Fruit fly (Drosophila melanogaster) whole organism, embryonic: ENCODE data around the gene pico.

ENCODE experiments used
- CG10654 ChIP-seq: fragments of 200-800 bp; sonication (Bioruptor generic); optimal IDR thresholded peaks from 2 replicates; lab custom pipeline; 2016; ENCODE audit warnings: missing biosample characterization, missing genetic modification characterization
- CG11456 ChIP-seq: fragments of 200-800 bp; sonication (Bioruptor generic); IDR thresholded peaks from 3 replicates; pipeline ENCODE4 v1.3.6; 2022; ENCODE audit warnings: missing biosample characterization, missing genetic modification characterization
- CG11504 ChIP-seq: fragments of 200-800 bp; sonication (Bioruptor generic); optimal IDR thresholded peaks from 3 replicates; lab custom pipeline; 2019; ENCODE audit warnings: missing biosample characterization, mild to moderate bottlenecking, missing genetic modification characterization, moderate library complexity
- CG13123 ChIP-seq: fragments of 200-800 bp; sonication (Bioruptor generic); optimal IDR thresholded peaks from 2 replicates; lab custom pipeline; 2016; ENCODE audit warnings: missing biosample characterization, missing genetic modification characterization
- CG14441 ChIP-seq: fragments of 200-800 bp; sonication (Bioruptor generic); IDR thresholded peaks from 2 replicates; pipeline ENCODE4 v1.3.6; 2022; ENCODE audit warnings: missing biosample characterization, missing genetic modification characterization
- CG14710 ChIP-seq: fragments of 200-800 bp; sonication (Bioruptor generic); optimal IDR thresholded peaks from 3 replicates; lab custom pipeline; 2019; ENCODE audit warnings: missing biosample characterization, mild to moderate bottlenecking, missing genetic modification characterization, moderate library complexity
- CG15601 ChIP-seq: fragments of 200-800 bp; sonication (Bioruptor generic); optimal IDR thresholded peaks from 3 replicates; lab custom pipeline; 2019; ENCODE audit warnings: missing biosample characterization, mild to moderate bottlenecking, missing genetic modification characterization, moderate library complexity
- CG17802 ChIP-seq: fragments of 200-800 bp; sonication (Bioruptor generic); optimal IDR thresholded peaks from 2 replicates; lab custom pipeline; 2018; ENCODE audit warnings: missing biosample characterization, mild to moderate bottlenecking, missing genetic modification characterization, moderate library complexity
- CG2712 ChIP-seq: fragments of 200-800 bp; optimal IDR thresholded peaks from 3 replicates; lab custom pipeline; 2019; ENCODE audit warnings: missing biosample characterization, mild to moderate bottlenecking, missing genetic modification characterization, moderate library complexity
- CG31365 ChIP-seq: fragments of 200-800 bp; sonication (Bioruptor generic); optimal IDR thresholded peaks from 2 replicates; lab custom pipeline; 2018; ENCODE audit warnings: missing biosample characterization, mild to moderate bottlenecking, missing genetic modification characterization
- CG3163 ChIP-seq: fragments of 200-800 bp; sonication (Bioruptor generic); optimal IDR thresholded peaks from 3 replicates; lab custom pipeline; 2016; ENCODE audit warnings: missing biosample characterization, missing genetic modification characterization
- CG32767 ChIP-seq: fragments of 200-800 bp; sonication (Bioruptor generic); IDR thresholded peaks from 2 replicates; pipeline ENCODE4 v1.3.6; 2022; ENCODE audit warnings: missing biosample characterization, missing genetic modification characterization
- CG32772 ChIP-seq: fragments of 200-800 bp; sonication (Bioruptor generic); IDR thresholded peaks from 2 replicates; pipeline ENCODE4 v1.3.6; 2022; ENCODE audit warnings: missing biosample characterization, missing genetic modification characterization
- CG3995 ChIP-seq: fragments of 200-800 bp; sonication (Bioruptor generic); optimal IDR thresholded peaks from 3 replicates; lab custom pipeline; 2016; ENCODE audit warnings: missing biosample characterization, missing genetic modification characterization
- CG9215 ChIP-seq: fragments of 200-800 bp; sonication (Bioruptor generic); IDR thresholded peaks from 2 replicates; pipeline ENCODE4 v1.3.6; 2022; ENCODE audit warnings: missing biosample characterization, missing genetic modification characterization
- CG9817 ChIP-seq: fragments of 200-800 bp; sonication (Bioruptor generic); optimal IDR thresholded peaks from 2 replicates; lab custom pipeline; 2018; ENCODE audit warnings: missing biosample characterization, mild to moderate bottlenecking, missing genetic modification characterization, moderate library complexity
- Drgx ChIP-seq: fragments of 200-800 bp; sonication (Bioruptor generic); IDR thresholded peaks from 2 replicates; pipeline ENCODE4 v1.3.6; 2022; ENCODE audit warnings: missing biosample characterization, missing genetic modification characterization
- E2f2 ChIP-seq: fragments of 200-800 bp; sonication (Bioruptor generic); IDR thresholded peaks from 2 replicates; pipeline ENCODE4 v1.3.6; 2022; ENCODE audit warnings: missing biosample characterization, missing genetic modification characterization
- Fer1 ChIP-seq: fragments of 200-800 bp; sonication (Bioruptor generic); optimal IDR thresholded peaks from 2 replicates; lab custom pipeline; 2017; ENCODE audit warnings: missing biosample characterization, mild to moderate bottlenecking, missing genetic modification characterization
- HLH4C ChIP-seq: fragments of 200-800 bp; sonication (Bioruptor generic); IDR thresholded peaks from 3 replicates; pipeline ENCODE4 v1.3.6; 2022; ENCODE audit warnings: missing biosample characterization, missing genetic modification characterization; ENCODE audit not compliant: partially characterized antibody
- Hey ChIP-seq: fragments of 200-800 bp; sonication (Bioruptor generic); optimal IDR thresholded peaks from 3 replicates; lab custom pipeline; 2018; ENCODE audit warnings: missing biosample characterization, mild to moderate bottlenecking, missing genetic modification characterization
- HmgD ChIP-seq: fragments of 200-800 bp; sonication (Bioruptor generic); optimal IDR thresholded peaks from 3 replicates; lab custom pipeline; 2016; ENCODE audit warnings: missing biosample characterization, missing genetic modification characterization
- HmgZ ChIP-seq: fragments of 200-800 bp; sonication (Bioruptor generic); optimal IDR thresholded peaks from 2 replicates; lab custom pipeline; 2018; ENCODE audit warnings: missing biosample characterization, mild to moderate bottlenecking, missing genetic modification characterization
- MESR4 ChIP-seq: fragments of 200-800 bp; sonication (Bioruptor generic); optimal IDR thresholded peaks from 2 replicates; lab custom pipeline; 2018; ENCODE audit warnings: missing biosample characterization, mild to moderate bottlenecking, missing genetic modification characterization, moderate library complexity
- Nf-YB ChIP-seq: fragments of 200-800 bp; sonication (Bioruptor generic); optimal IDR thresholded peaks from 3 replicates; lab custom pipeline; 2019; ENCODE audit warnings: missing biosample characterization, mild to moderate bottlenecking, missing genetic modification characterization, moderate library complexity
- Optix ChIP-seq: fragments of 200-800 bp; sonication (Bioruptor generic); IDR thresholded peaks from 3 replicates; pipeline ENCODE4 v1.3.6; 2022; ENCODE audit warnings: missing biosample characterization, missing genetic modification characterization
- Sox100B ChIP-seq: fragments of 200-800 bp; sonication (Bioruptor generic); optimal IDR thresholded peaks from 3 replicates; lab custom pipeline; 2018; ENCODE audit warnings: missing biosample characterization, mild to moderate bottlenecking, missing genetic modification characterization
- Sox102F ChIP-seq: fragments of 200-800 bp; sonication (Bioruptor generic); optimal IDR thresholded peaks from 2 replicates; lab custom pipeline; 2018; ENCODE audit warnings: missing biosample characterization, mild to moderate bottlenecking, missing genetic modification characterization, moderate library complexity
- Trl ChIP-seq, 3 experiments: fragments of >200 bp in 2 of 3; fragments of 200-800 bp in 1 of 3; sonication (Bioruptor generic) in 1 of 3; optimal IDR thresholded peaks; 2 replicates in 1 of 3; 3 replicates in 2 of 3; lab custom pipeline; 2016 to 2017; ENCODE audit warnings: missing biosample characterization in 1 of 3, missing genetic modification characterization in 1 of 3
- abd-A ChIP-seq: fragments of 200-800 bp; sonication (Bioruptor generic); optimal IDR thresholded peaks from 3 replicates; lab custom pipeline; 2019; ENCODE audit warnings: missing biosample characterization, mild to moderate bottlenecking, missing genetic modification characterization, moderate library complexity
- ase ChIP-seq: fragments of 200-800 bp; sonication (Bioruptor generic); IDR thresholded peaks from 3 replicates; pipeline ENCODE4 v1.3.6; 2022; ENCODE audit warnings: missing biosample characterization, missing genetic modification characterization
- btn ChIP-seq: fragments of 200-800 bp; sonication (Bioruptor generic); optimal IDR thresholded peaks from 2 replicates; lab custom pipeline; 2016; ENCODE audit warnings: missing biosample characterization, missing genetic modification characterization
- crol ChIP-seq: fragments of 200-800 bp; sonication (Bioruptor generic); IDR thresholded peaks from 2 replicates; pipeline ENCODE4 v1.3.6; 2022; ENCODE audit warnings: missing biosample characterization, missing genetic modification characterization
- fd102C ChIP-seq: fragments of 200-800 bp; sonication (Bioruptor generic); optimal IDR thresholded peaks from 2 replicates; lab custom pipeline; 2018; ENCODE audit warnings: missing biosample characterization, mild to moderate bottlenecking, missing genetic modification characterization, moderate library complexity
- fd3F ChIP-seq: fragments of 200-800 bp; sonication (Bioruptor generic); optimal IDR thresholded peaks from 2 replicates; lab custom pipeline; 2018; ENCODE audit warnings: missing biosample characterization, mild to moderate bottlenecking, missing genetic modification characterization, moderate library complexity
- gem ChIP-seq: fragments of 200-800 bp; sonication (Bioruptor generic); optimal IDR thresholded peaks from 2 replicates; lab custom pipeline; 2019; ENCODE audit warnings: missing biosample characterization, mild to moderate bottlenecking, missing genetic modification characterization, moderate library complexity
- her ChIP-seq: fragments of 200-800 bp; sonication (Bioruptor generic); optimal IDR thresholded peaks from 2 replicates; lab custom pipeline; 2016; ENCODE audit warnings: missing biosample characterization, missing genetic modification characterization
- hkb ChIP-seq, 2 experiments: fragments of 200-800 bp in 1 of 2; fragments of >200 bp in 1 of 2; sonication (Bioruptor generic) in 1 of 2; IDR thresholded peaks in 1 of 2; optimal IDR thresholded peaks in 1 of 2; 2 replicates each; pipeline versions ENCODE4 v1.3.6 to Lab custom; 2017 to 2022; ENCODE audit warnings: missing biosample characterization in 1 of 2, missing genetic modification characterization in 1 of 2
- kay ChIP-seq: fragments of 200-800 bp; sonication (Bioruptor generic); optimal IDR thresholded peaks from 2 replicates; lab custom pipeline; 2016; ENCODE audit warnings: missing biosample characterization, missing genetic modification characterization
- otp ChIP-seq: fragments of 200-800 bp; sonication (Bioruptor generic); IDR thresholded peaks from 3 replicates; pipeline ENCODE4, ENCODE4 v1.3.6; 2022; ENCODE audit warnings: missing biosample characterization, missing genetic modification characterization
- pho ChIP-seq: fragments of 200-800 bp; sonication (Bioruptor generic); optimal IDR thresholded peaks from 2 replicates; lab custom pipeline; 2016; ENCODE audit warnings: missing biosample characterization, missing genetic modification characterization
- sd ChIP-seq: fragments of 200-800 bp; sonication (Bioruptor generic); optimal IDR thresholded peaks from 3 replicates; lab custom pipeline; 2018; ENCODE audit warnings: missing biosample characterization, mild to moderate bottlenecking, missing genetic modification characterization, moderate library complexity
- sens-2 ChIP-seq: fragments of 200-800 bp; sonication (Bioruptor generic); IDR thresholded peaks from 2 replicates; pipeline ENCODE4 v1.3.6; 2022; ENCODE audit warnings: missing biosample characterization, missing genetic modification characterization
- tna ChIP-seq: fragments of 200-800 bp; sonication (Bioruptor generic); IDR thresholded peaks from 2 replicates; pipeline ENCODE4 v1.3.6; 2022; ENCODE audit warnings: missing biosample characterization, missing genetic modification characterization; ENCODE audit not compliant: partially characterized antibody
- toy ChIP-seq: fragments of 200-800 bp; sonication (Bioruptor generic); IDR thresholded peaks from 2 replicates; pipeline ENCODE4 v1.3.6; 2022; ENCODE audit warnings: missing biosample characterization, missing genetic modification characterization
- vfl ChIP-seq: fragments of 200-800 bp; sonication (Bioruptor generic); optimal IDR thresholded peaks from 2 replicates; lab custom pipeline; 2016; ENCODE audit warnings: missing biosample characterization, missing genetic modification characterization
- z ChIP-seq: fragments of 200-800 bp; sonication (Bioruptor generic); IDR thresholded peaks from 3 replicates; pipeline ENCODE4 v1.3.6; 2022; ENCODE audit warnings: missing biosample characterization, missing genetic modification characterization

The pico gene

DNA sequence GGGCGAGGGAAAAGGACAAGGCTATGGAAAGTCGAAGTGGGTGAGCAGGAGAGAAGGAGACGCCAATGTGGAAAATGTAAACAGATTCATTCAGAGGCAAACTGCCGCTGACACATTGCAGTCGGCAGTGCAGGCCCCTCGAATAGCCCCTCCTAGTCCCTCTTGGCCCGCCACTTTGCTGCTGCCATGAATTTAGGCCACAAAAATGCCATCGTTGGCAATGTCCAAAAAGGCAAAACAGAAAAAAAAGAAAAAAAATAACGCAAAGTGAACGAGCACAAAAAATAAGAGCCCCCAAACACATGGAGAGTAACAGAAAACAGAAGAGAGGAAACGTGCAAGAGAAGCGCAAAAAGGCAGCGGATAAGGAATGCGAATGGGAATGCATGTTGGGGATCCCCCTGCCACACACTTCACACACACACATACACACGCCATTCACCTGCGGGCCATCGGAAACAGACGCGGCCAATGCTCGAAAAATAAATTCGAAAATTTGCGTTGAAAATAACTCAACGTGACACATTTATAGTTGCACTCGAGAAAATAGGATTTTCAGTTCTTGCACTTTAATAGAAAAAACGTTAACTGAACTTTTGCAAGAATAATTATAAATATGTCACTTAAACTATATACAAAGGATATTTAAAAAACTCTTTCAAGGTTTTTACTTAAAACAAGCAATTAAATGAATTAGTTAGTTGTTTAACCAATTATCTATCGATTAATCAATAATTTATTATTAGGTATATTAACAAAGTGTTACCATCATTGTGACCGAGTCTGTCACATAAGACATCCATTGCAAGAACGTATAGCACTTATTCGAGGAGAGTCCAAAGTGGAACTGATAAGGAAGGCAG is 26.7 kb upstream of the pico start:
- TF ChIP-seq CG15601 (no peak), CG3995 (GFP tag; lab: Kevin White, UChicago) (no peak), CG13123 (GFP tag; lab: Kevin White, UChicago) (no peak), sd (tag; lab: Kevin White, UChicago) (peak; percentile 10), crol (GFP tag; lab: Robert Waterston, UW) (0 out of 2 replicates have a peak, but pooled peaks have one; percentile 8), CG32767 (GFP tag; lab: Robert Waterston, UW) (no peak), gem (tag; lab: Kevin White, UChicago) (peak; percentile 11), Sox102F (GFP tag; lab: Kevin White, UChicago) (peak; percentile 6), hkb (optimal IDR thresholded peaks at IDR 0.05; lab: Kevin White, UChicago) (no peak), hkb (GFP tag; IDR thresholded peaks at IDR 0.05; lab: Robert Waterston, UW) (no peak), CG11504 (tag; lab: Kevin White, UChicago) (peak; percentile 12), CG17802 (no peak), CG2712 (tag; lab: Kevin White, UChicago) (no peak), CG32772 (GFP tag; lab: Robert Waterston, UW) (peak; percentile 24; the same call in 1 of the 2 replicates), CG3163 (GFP tag; lab: Kevin White, UChicago) (no peak), fd3F (GFP tag; lab: Kevin White, UChicago) (no peak), otp (no peak), toy (GFP tag; lab: Robert Waterston, UW) (no peak), CG31365 (tag; lab: Kevin White, UChicago) (no peak), Trl (optimal IDR thresholded peaks at IDR 0.05; lab: Kevin White, UChicago) (peak in 1 of 2 experiments; percentile 2), Trl (GFP tag; optimal IDR thresholded peaks at IDR 0.05; lab: Kevin White, UChicago) (no peak), HLH4C (no peak), Fer1 (GFP tag; lab: Kevin White, UChicago) (no peak), MESR4 (GFP tag; lab: Kevin White, UChicago) (no peak), Hey (tag; lab: Kevin White, UChicago) (no peak), Drgx (GFP tag; lab: Robert Waterston, UW) (peak; percentile 38), CG10654 (GFP tag; lab: Kevin White, UChicago) (no peak)
- TF ChIP-seq, all 482 proteins: peak for 8

DNA sequence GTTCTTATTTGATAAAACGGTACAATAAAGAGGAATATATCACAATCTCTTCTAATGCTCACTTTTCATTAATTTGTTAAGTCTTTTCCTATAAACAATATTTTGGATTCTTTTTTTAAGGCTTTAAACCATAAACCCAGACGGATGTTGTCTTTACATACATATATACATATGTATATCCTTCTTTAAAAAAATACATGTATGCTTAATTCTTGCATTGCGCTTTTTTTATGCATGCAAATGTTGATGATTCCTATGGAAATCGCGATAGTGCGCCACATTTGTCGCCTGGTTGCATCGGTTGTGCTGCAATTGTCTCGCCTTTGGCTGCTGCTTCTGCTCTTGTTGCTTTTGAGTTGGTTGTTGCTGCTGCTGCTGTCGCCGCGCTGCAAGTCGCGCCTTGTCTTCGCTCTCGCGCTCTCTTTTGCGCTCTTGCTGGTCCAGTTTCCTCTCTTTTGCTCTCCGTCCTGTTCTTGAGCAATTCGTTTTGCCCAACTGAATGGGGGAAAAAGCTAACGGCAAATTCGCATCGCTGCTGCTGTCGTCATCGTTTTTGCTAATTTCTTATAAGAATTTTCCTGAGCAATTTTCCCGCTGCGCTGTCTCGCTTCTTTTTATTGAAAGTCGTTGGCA is 25.1 kb upstream of the pico start:
- TF ChIP-seq sens-2 (GFP tag; lab: Robert Waterston, UW) = no peak
- TF ChIP-seq kay (GFP tag; lab: Kevin White, UChicago) = no peak
- TF ChIP-seq abd-A (tag; lab: Kevin White, UChicago) = no peak
- TF ChIP-seq CG11456 (GFP tag; lab: Robert Waterston, UW) = no peak
- no peak for TF ChIP-seq ase (GFP tag; lab: Robert Waterston, UW)
- no peak for TF ChIP-seq vfl (GFP tag; lab: Kevin White, UChicago)
- TF ChIP-seq her (GFP tag; lab: Kevin White, UChicago) = no peak
- TF ChIP-seq E2f2 = no peak
- TF ChIP-seq CG9817 (tag; lab: Kevin White, UChicago) = no peak
- TF ChIP-seq CG14710 (tag; lab: Kevin White, UChicago) = peak; percentile 27
- TF ChIP-seq fd102C (GFP tag; lab: Kevin White, UChicago) = no peak
- TF ChIP-seq CG3995 (GFP tag; lab: Kevin White, UChicago) = no peak
- no peak for TF ChIP-seq z
- no peak for TF ChIP-seq CG14441
- peak; percentile 54 for TF ChIP-seq Sox100B (GFP tag; lab: Kevin White, UChicago)
- TF ChIP-seq HmgD (GFP tag; lab: Kevin White, UChicago) = no peak
- no peak for TF ChIP-seq CG9215 (GFP tag; lab: Robert Waterston, UW)
- TF ChIP-seq CG32767 (GFP tag; lab: Robert Waterston, UW) = peak; percentile 24; the same call in 1 of the 2 replicates
- TF ChIP-seq btn (GFP tag; lab: Kevin White, UChicago) = no peak
- no peak for TF ChIP-seq Optix
- TF ChIP-seq pho (GFP tag; lab: Kevin White, UChicago) = no peak
- no peak for TF ChIP-seq tna (GFP tag; lab: Robert Waterston, UW)
- TF ChIP-seq HmgZ = no peak
- peak; percentile 16 for TF ChIP-seq Nf-YB
